Worm (Caenorhabditis elegans): ENCODE results near the gene piga-1.

Gene piga-1

ce11 chrII:8658835-8659234 is 2.7 kb downstream of the piga-1 start, which contains the start of gene atg-10:
atg-10 (plus strand) TSS chrII:8659135.
- TF ChIP-seq ztf-28 (GFP tag; IDR thresholded peaks at IDR 0.05) (no peak), lag-1 (GFP tag; IDR thresholded peaks at IDR 0.05) (no peak), tbx-9 (tag; optimal IDR thresholded peaks at IDR 0.05; ENCODE audit: borderline replicate concordance) (no peak), hlh-26 (GFP tag; conservative IDR thresholded peaks at IDR 0.05) (no peak), ztf-3 (GFP tag; optimal IDR thresholded peaks at IDR 0.05) (no peak), cebp-1 (GFP tag; IDR thresholded peaks at IDR 0.05) (no peak), cebp-1 (tag; optimal IDR thresholded peaks at IDR 0.05) (no peak), lin-26 (GFP tag; IDR thresholded peaks at IDR 0.05) (no peak), hrde-1 (tag; optimal IDR thresholded peaks at IDR 0.05; ENCODE audit: borderline replicate concordance) (no peak)

- TF ChIP-seq hmg-1.2 (GFP tag; IDR thresholded peaks at IDR 0.05) (peak; percentile 62; the same call in 1 of the 2 replicates), athp-1 (tag; optimal IDR thresholded peaks at IDR 0.05) (no peak)
Observed at ce11 chrII:8650644-8651159, 10.8 kb downstream of the piga-1 start, which contains the start of gene pyr-1. pyr-1 (plus strand) TSS chrII:8651109.

- peak; percentile 71 for TF ChIP-seq madf-6 (GFP tag; IDR thresholded peaks at IDR 0.05)
- no peak for TF ChIP-seq akir-1 (GFP tag; optimal IDR thresholded peaks at IDR 0.05)
- TF ChIP-seq hmg-1.2 (GFP tag; IDR thresholded peaks at IDR 0.05), result peak; percentile 20; the same call in 1 of the 2 replicates
- TF ChIP-seq efl-1 (GFP tag; optimal IDR thresholded peaks at IDR 0.05), result peak; percentile 67
- TF ChIP-seq ztf-18 (tag; optimal IDR thresholded peaks at IDR 0.05), result no peak
- TF ChIP-seq lsl-1 (GFP tag; optimal IDR thresholded peaks at IDR 0.05), result peak; percentile 2
- no peak for TF ChIP-seq ztf-28 (GFP tag; IDR thresholded peaks at IDR 0.05)
- peak; percentile 57 for TF ChIP-seq madf-8 (GFP tag; conservative IDR thresholded peaks at IDR 0.05)
Observed at ce11 chrII:8648843-8649242, 12.7 kb downstream of the piga-1 start.

ce11 chrII:8646437-8646836 is 15.1 kb downstream of the piga-1 start:
- TF ChIP-seq nhr-27 (tag; optimal IDR thresholded peaks at IDR 0.05) (no peak), atf-7 (tag; optimal IDR thresholded peaks at IDR 0.05) (no peak), mel-28 (tag; optimal IDR thresholded peaks at IDR 0.05; ENCODE audit: borderline replicate concordance) (no peak)

- no peak for TF ChIP-seq F37B4.10 (GFP tag; IDR thresholded peaks at IDR 0.05)
- TF ChIP-seq pbrm-1 (GFP tag; IDR thresholded peaks at IDR 0.05), result no peak
- no peak for TF ChIP-seq snpc-1.1 (tag; optimal IDR thresholded peaks at IDR 0.05; ENCODE audit: insufficient read depth)
Observed at ce11 chrII:8643627-8644356, 17.7 kb downstream of the piga-1 start.

ce11 chrII:8642376-8642775 is 19.1 kb downstream of the piga-1 start:
- TF ChIP-seq ceh-79 (tag; optimal IDR thresholded peaks at IDR 0.05) (no peak), B0336.3 (GFP tag; IDR thresholded peaks at IDR 0.05) (no peak), ztf-25 (GFP tag; IDR thresholded peaks at IDR 0.05) (no peak), nhr-90 (tag; optimal IDR thresholded peaks at IDR 0.05) (no peak), F23B12.7 (tag; optimal IDR thresholded peaks at IDR 0.05; ENCODE audit: insufficient read depth) (no peak), nhr-27 (tag; optimal IDR thresholded peaks at IDR 0.05) (no peak), ceh-91 (GFP tag; IDR thresholded peaks at IDR 0.05) (no peak)
